Worm (Caenorhabditis elegans): ENCODE data around the gene skih-2.

skih-2 gene

DNA sequence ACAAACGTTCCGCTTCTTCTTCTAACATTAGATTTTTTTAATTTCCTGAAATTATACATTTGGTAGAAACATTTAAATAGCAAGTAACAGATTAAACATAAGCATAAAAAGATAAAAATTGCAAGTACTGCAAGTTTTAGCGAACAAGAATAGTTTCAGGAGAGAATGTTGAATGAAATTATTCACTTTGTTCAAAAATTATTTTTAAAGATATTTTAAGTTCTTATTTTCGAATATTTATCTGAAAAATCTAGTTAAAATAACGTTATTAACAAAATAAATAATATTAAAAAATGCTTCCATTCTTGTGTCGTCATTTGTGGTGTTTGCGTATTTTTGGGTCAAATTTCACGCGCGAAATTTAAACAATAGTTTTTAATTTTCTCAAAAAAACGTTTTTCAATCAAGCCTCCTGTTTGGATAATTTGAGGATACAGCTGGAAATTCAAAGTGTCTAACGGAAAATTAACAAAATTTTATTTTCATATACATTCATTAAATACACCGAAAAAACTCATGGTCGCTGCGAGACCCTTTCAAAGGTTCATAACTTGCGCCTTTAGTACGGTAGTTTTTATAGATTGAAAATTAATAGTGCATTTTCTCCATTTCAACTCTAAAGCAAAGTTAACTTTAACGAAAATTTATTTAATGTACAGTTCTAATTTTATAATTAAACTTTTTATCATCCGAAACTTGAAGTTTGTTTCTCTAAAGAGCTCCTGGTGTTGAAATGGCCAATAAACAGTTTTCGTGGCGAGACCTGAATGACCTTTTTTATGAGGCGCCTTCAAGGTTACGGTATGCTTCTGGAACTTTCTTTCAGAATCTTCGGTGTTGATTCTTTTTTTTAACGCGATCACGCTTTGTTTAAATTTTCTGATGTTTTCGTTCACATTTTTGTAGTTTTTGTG is at the start of gene skih-2:
skih-2 (minus strand) TSS at position 51 of the 914 bp plus-strand sequence.
- TF ChIP-seq fkh-2 (tag; optimal IDR thresholded peaks at IDR 0.05) (no peak), nfya-1 (tag; optimal IDR thresholded peaks at IDR 0.05; ENCODE audit: insufficient read depth) (peak; percentile 62), lin-15B (tag; optimal IDR thresholded peaks at IDR 0.05) (peak; percentile 28), pha-4 (tag; optimal IDR thresholded peaks at IDR 0.05) (peak; percentile 73), eor-1 (tag; optimal IDR thresholded peaks at IDR 0.05) (no peak), nhr-23 (tag; optimal IDR thresholded peaks at IDR 0.05) (peak; percentile 33), hmg-11 (tag; optimal IDR thresholded peaks at IDR 0.05) (no peak), ztf-11 (tag; optimal IDR thresholded peaks at IDR 0.05) (no peak), nhr-25 (tag; optimal IDR thresholded peaks at IDR 0.05) (peak; percentile 14)

DNA sequence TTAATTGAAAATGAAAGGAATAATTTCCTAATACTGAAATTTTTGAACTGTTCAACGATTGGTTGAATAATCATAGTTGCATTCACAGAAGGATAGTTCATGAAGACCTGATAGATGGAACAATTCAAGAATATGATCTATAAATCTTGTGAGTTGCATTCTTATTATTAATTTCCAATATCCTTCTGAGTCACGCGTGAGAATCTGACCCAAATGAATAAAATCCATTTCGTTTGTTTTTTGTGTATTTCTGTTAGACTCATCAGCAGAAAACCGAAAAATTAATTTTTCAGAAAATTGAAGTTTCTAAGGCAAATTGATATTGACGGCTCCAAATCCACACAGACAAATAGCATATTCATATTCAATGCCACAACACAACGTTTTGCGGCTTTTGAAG is 47.2 kb upstream of the skih-2 start, which contains the start of gene fbxb-79:
fbxb-79 (minus strand) TSS at position 101 of the 400 bp plus-strand sequence.
- TF ChIP-seq nhr-23 (tag; optimal IDR thresholded peaks at IDR 0.05) (no peak), ztf-11 (tag; optimal IDR thresholded peaks at IDR 0.05) (no peak), tbx-2 (tag; optimal IDR thresholded peaks at IDR 0.05) (no peak), mdl-1 (tag; optimal IDR thresholded peaks at IDR 0.05) (no peak), aly-2 (tag; optimal IDR thresholded peaks at IDR 0.05) (no peak), ceh-9 (tag; optimal IDR thresholded peaks at IDR 0.05) (no peak), nhr-76 (tag; optimal IDR thresholded peaks at IDR 0.05) (no peak), lin-39 (tag; optimal IDR thresholded peaks at IDR 0.05) (no peak), nhr-12 (tag; optimal IDR thresholded peaks at IDR 0.05) (no peak), nfya-1 (tag; optimal IDR thresholded peaks at IDR 0.05; ENCODE audit: insufficient read depth) (no peak), ama-1 (optimal IDR thresholded peaks at IDR 0.05) (no peak), ztf-4 (tag; optimal IDR thresholded peaks at IDR 0.05) (no peak), ZK546.5 (tag; optimal IDR thresholded peaks at IDR 0.05) (no peak), fkh-10 (GFP tag; optimal IDR thresholded peaks at IDR 0.05) (no peak), elt-2 (tag; optimal IDR thresholded peaks at IDR 0.05) (no peak)

- no peak for TF ChIP-seq mml-1 (tag; optimal IDR thresholded peaks at IDR 0.05)
- no peak for TF ChIP-seq elt-3 (tag; optimal IDR thresholded peaks at IDR 0.05)
- no peak for TF ChIP-seq R02D3.7 (tag; optimal IDR thresholded peaks at IDR 0.05)
- no peak for TF ChIP-seq hmg-11 (tag; optimal IDR thresholded peaks at IDR 0.05)
- TF ChIP-seq ceh-82 (tag; optimal IDR thresholded peaks at IDR 0.05) = no peak
- no peak for TF ChIP-seq snpc-4 (tag; optimal IDR thresholded peaks at IDR 0.05)
- TF ChIP-seq unc-39 (tag; optimal IDR thresholded peaks at IDR 0.05) = no peak
- TF ChIP-seq ama-1 (optimal IDR thresholded peaks at IDR 0.05) = no peak
- TF ChIP-seq nhr-67 (tag; optimal IDR thresholded peaks at IDR 0.05) = no peak
- no peak for TF ChIP-seq tbx-2 (tag; optimal IDR thresholded peaks at IDR 0.05)
- no peak for TF ChIP-seq ceh-9 (tag; optimal IDR thresholded peaks at IDR 0.05)
- TF ChIP-seq pqm-1 (tag; optimal IDR thresholded peaks at IDR 0.05) = no peak
- TF ChIP-seq fkh-10 (GFP tag; optimal IDR thresholded peaks at IDR 0.05) = no peak
- TF ChIP-seq nhr-12 (tag; optimal IDR thresholded peaks at IDR 0.05) = no peak
- no peak for TF ChIP-seq nhr-28 (tag; optimal IDR thresholded peaks at IDR 0.05)
- TF ChIP-seq egl-27 (tag; optimal IDR thresholded peaks at IDR 0.05) = no peak
- TF ChIP-seq eor-1 (tag; optimal IDR thresholded peaks at IDR 0.05) = no peak
Observed at ce11 chrIV:11186729-11187128, 44.6 kb upstream of the skih-2 start, which contains the start of gene sdz-27. Gene sdz-27 (plus strand): TSS chrIV:11187029.

DNA sequence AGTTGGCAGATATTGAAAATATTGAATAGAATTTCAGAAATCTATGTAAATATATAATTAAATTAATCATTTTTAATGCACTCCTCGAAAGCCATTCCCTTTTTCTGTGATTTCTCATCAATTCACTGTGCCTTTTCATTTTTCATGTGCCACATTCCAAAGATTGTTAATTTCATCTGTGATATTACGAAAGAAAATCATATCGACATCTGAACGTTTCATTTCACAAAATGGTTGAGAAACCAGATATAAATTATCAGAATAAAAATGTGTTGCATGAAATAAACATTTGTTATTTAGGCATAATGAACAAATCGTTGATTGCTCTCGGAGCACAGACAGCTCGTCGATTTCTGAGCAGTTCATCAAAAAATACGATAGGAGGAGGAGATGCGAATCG is 41.8 kb upstream of the skih-2 start, which contains the start of gene nuaf-3:
nuaf-3 (plus strand) TSS at position 301 of the 400 bp plus-strand sequence.
- TF ChIP-seq snpc-4 (tag; optimal IDR thresholded peaks at IDR 0.05) (no peak), mml-1 (tag; optimal IDR thresholded peaks at IDR 0.05) (no peak), nhr-76 (tag; optimal IDR thresholded peaks at IDR 0.05) (no peak), elt-2 (tag; optimal IDR thresholded peaks at IDR 0.05) (peak; percentile 34), eor-1 (tag; optimal IDR thresholded peaks at IDR 0.05) (no peak), lin-15B (tag; optimal IDR thresholded peaks at IDR 0.05) (no peak), jun-1 (tag; optimal IDR thresholded peaks at IDR 0.05) (no peak)

ce11 chrIV:11183013-11183412 is 40.8 kb upstream of the skih-2 start, which contains the start of gene prx-14:
Gene prx-14 (plus strand): TSS chrIV:11183132.
- no peak for TF ChIP-seq ZK546.5 (tag; optimal IDR thresholded peaks at IDR 0.05)
- peak; percentile 8 for TF ChIP-seq pha-4 (tag; optimal IDR thresholded peaks at IDR 0.05)
- peak; percentile 0 for TF ChIP-seq elt-2 (tag; optimal IDR thresholded peaks at IDR 0.05)
